Worm (Caenorhabditis elegans) whole organism, L4 larva: Measurements from ENCODE around the gene hecw-1.

Source experiments
- F10B5.3 ChIP-seq: sonication (generic microtip); optimal IDR thresholded peaks from 2 replicates; lab custom pipeline; 2016; ENCODE audit warnings: mild to moderate bottlenecking, missing genetic modification characterization, missing compliant biosample characterization
- F26F4.8 ChIP-seq: fragments of 200-800 bp; sonication (Bioruptor generic); conservative IDR thresholded peaks from 2 replicates; pipeline ENCODE4 v1.3.6; 2022; ENCODE audit warnings: missing genetic modification characterization, missing compliant biosample characterization
- F37D6.2 ChIP-seq: sonication (generic microtip); optimal IDR thresholded peaks from 2 replicates; lab custom pipeline; 2016; ENCODE audit warnings: mild to moderate bottlenecking, missing genetic modification characterization, missing compliant biosample characterization
- F44E2.7 ChIP-seq: fragments of 200-800 bp; sonication (Bioruptor generic); IDR thresholded peaks from 2 replicates; pipeline ENCODE4 v2.1.2; 2022; ENCODE audit warnings: missing genetic modification characterization, missing compliant biosample characterization
- R02D3.7 ChIP-seq: fragments of 150-350 bp; sonication (generic microtip); optimal IDR thresholded peaks from 3 replicates; lab custom pipeline; 2014; ENCODE audit warnings: missing biosample characterization, missing genetic modification characterization
- T26A8.4 ChIP-seq: fragments of 200-800 bp; sonication (Bioruptor generic); IDR thresholded peaks from 2 replicates; pipeline ENCODE4 v1.3.6; 2022; ENCODE audit warnings: missing genetic modification characterization, missing compliant biosample characterization
- Y105C5A.15 ChIP-seq: fragments of 200-800 bp; sonication (Bioruptor generic); IDR thresholded peaks from 2 replicates; pipeline ENCODE4 v1.3.6; 2022; ENCODE audit warnings: missing genetic modification characterization, missing compliant biosample characterization
- ZK546.5 ChIP-seq, 2 experiments: sonication (generic microtip); optimal IDR thresholded peaks; 2 replicates each; lab custom pipeline; 2017; ENCODE audit warnings: missing biosample characterization in 2 of 2, missing genetic modification characterization in 2 of 2
- aha-1 ChIP-seq: fragments of 150-350 bp; peaks from one replicate; lab custom pipeline; 2014; ENCODE audit warnings: missing biosample characterization, missing genetic modification characterization
- ama-1 ChIP-seq: fragments of 150-350 bp; optimal IDR thresholded peaks from 2 replicates; lab custom pipeline; 2014; ENCODE audit warnings: inconsistent platforms, mixed read lengths
- arid-1 ChIP-seq: fragments of 200-800 bp; sonication (Bioruptor generic); conservative IDR thresholded peaks from 2 replicates; pipeline ENCODE4 v1.3.6; 2022; ENCODE audit warnings: missing genetic modification reagents, missing genetic modification characterization, missing compliant biosample characterization
- attf-4 ChIP-seq: sonication (generic microtip); optimal IDR thresholded peaks from 3 replicates; lab custom pipeline; 2017; ENCODE audit warnings: missing biosample characterization, missing genetic modification characterization
- ceh-44 ChIP-seq: fragments of 200-800 bp; sonication (Bioruptor generic); IDR thresholded peaks from 2 replicates; pipeline ENCODE4 v1.3.6; 2022; ENCODE audit warnings: missing genetic modification reagents, missing genetic modification characterization, missing compliant biosample characterization
- ceh-82 ChIP-seq: sonication (generic microtip); optimal IDR thresholded peaks from 2 replicates; lab custom pipeline; 2017; ENCODE audit warnings: missing biosample characterization, missing genetic modification characterization
- ctbp-1 ChIP-seq: fragments of 200-800 bp; sonication (Bioruptor generic); IDR thresholded peaks from 2 replicates; pipeline ENCODE4 v1.3.6; 2022; ENCODE audit warnings: missing genetic modification reagents, missing genetic modification characterization, missing compliant biosample characterization
- daf-12 ChIP-seq: fragments of 150-350 bp; optimal IDR thresholded peaks from 2 replicates; lab custom pipeline; 2014; ENCODE audit warnings: missing biosample characterization, missing genetic modification reagents, missing genetic modification characterization
- daf-16 ChIP-seq, 3 experiments: sonication (generic microtip); optimal IDR thresholded peaks; 2 replicates each; lab custom pipeline; 2016 to 2017; ENCODE audit warnings: missing genetic modification characterization in 3 of 3, missing genetic modification reagents in 3 of 3, mild to moderate bottlenecking in 2 of 3, missing compliant biosample characterization in 2 of 3, missing biosample characterization in 1 of 3, moderate library complexity in 1 of 3
- daf-8 ChIP-seq: fragments of 200-800 bp; sonication (Bioruptor generic); IDR thresholded peaks from 2 replicates; pipeline ENCODE4 v1.3.6; 2022; ENCODE audit warnings: missing genetic modification characterization, missing compliant biosample characterization
- dmd-8 ChIP-seq: fragments of 200-800 bp; sonication (Bioruptor generic); IDR thresholded peaks from 2 replicates; pipeline ENCODE4 v1.3.6; 2022; ENCODE audit warnings: missing genetic modification characterization, missing compliant biosample characterization
- dve-1 ChIP-seq: sonication (generic microtip); optimal IDR thresholded peaks from 2 replicates; lab custom pipeline; 2017; ENCODE audit warnings: antibody characterized with exemption, mild to moderate bottlenecking, missing genetic modification characterization, missing compliant biosample characterization; ENCODE audit not compliant: insufficient read depth
- egl-27 ChIP-seq: sonication (generic microtip); optimal IDR thresholded peaks from 3 replicates; lab custom pipeline; 2017; ENCODE audit warnings: missing biosample characterization, missing genetic modification reagents, missing genetic modification characterization
- egl-43 ChIP-seq: fragments of 200-800 bp; sonication (Bioruptor generic); IDR thresholded peaks from 2 replicates; pipeline ENCODE4 v1.3.6; 2022; ENCODE audit warnings: missing genetic modification reagents, missing genetic modification characterization, missing compliant biosample characterization
- fkh-10 ChIP-seq: fragments of 150-350 bp; optimal IDR thresholded peaks from 2 replicates; lab custom pipeline; 2014; ENCODE audit warnings: missing biosample characterization, missing genetic modification reagents, missing genetic modification characterization
- gei-8 ChIP-seq: fragments of 200-800 bp; sonication (Bioruptor generic); optimal IDR thresholded peaks from 2 replicates; lab custom pipeline; 2018; ENCODE audit warnings: mild to moderate bottlenecking, missing genetic modification characterization, missing compliant biosample characterization
- hmg-1.1 ChIP-seq: fragments of 200-800 bp; sonication (Bioruptor generic); IDR thresholded peaks from 2 replicates; pipeline ENCODE4 v1.3.6; 2022; ENCODE audit warnings: missing genetic modification reagents, missing genetic modification characterization, missing compliant biosample characterization
- lin-1 ChIP-seq: fragments of 200-800 bp; sonication (Bioruptor generic); IDR thresholded peaks from 2 replicates; pipeline ENCODE4 v1.3.6; 2022; ENCODE audit warnings: missing genetic modification reagents, missing genetic modification characterization, missing compliant biosample characterization
- lin-13 ChIP-seq: fragments of 150-350 bp; optimal IDR thresholded peaks from 2 replicates; lab custom pipeline; 2014; ENCODE audit warnings: missing biosample characterization, missing genetic modification reagents, missing genetic modification characterization
- lin-15B ChIP-seq: fragments of 150-350 bp; sonication (generic microtip); optimal IDR thresholded peaks from 3 replicates; lab custom pipeline; 2014; ENCODE audit warnings: missing biosample characterization, missing genetic modification characterization
- lin-29 ChIP-seq: fragments of 200-800 bp; sonication (Bioruptor generic); IDR thresholded peaks from 2 replicates; pipeline ENCODE4 v1.3.6; 2022; ENCODE audit warnings: missing genetic modification reagents, missing genetic modification characterization, missing compliant biosample characterization
- lin-38 ChIP-seq: fragments of 200-800 bp; sonication (Bioruptor generic); IDR thresholded peaks from 2 replicates; pipeline ENCODE4 v1.3.6; 2022; ENCODE audit warnings: missing genetic modification reagents, missing genetic modification characterization, missing compliant biosample characterization
- lin-39 ChIP-seq: fragments of 150-350 bp; optimal IDR thresholded peaks from 2 replicates; lab custom pipeline; 2014; ENCODE audit warnings: missing biosample characterization, missing genetic modification reagents, missing genetic modification characterization
- mes-2 ChIP-seq: sonication (generic microtip); optimal IDR thresholded peaks from 2 replicates; lab custom pipeline; 2016; ENCODE audit warnings: missing genotype, mild to moderate bottlenecking, missing genetic modification characterization, missing compliant biosample characterization; ENCODE audit not compliant: poor library complexity, severe bottlenecking
- nhr-10 ChIP-seq: fragments of 150-350 bp; optimal IDR thresholded peaks from 2 replicates; lab custom pipeline; 2014; ENCODE audit warnings: missing biosample characterization, missing genetic modification characterization
- nhr-102 ChIP-seq: sonication (generic microtip); optimal IDR thresholded peaks from 2 replicates; lab custom pipeline; 2016; ENCODE audit warnings: mild to moderate bottlenecking, missing genetic modification characterization, moderate library complexity, missing compliant biosample characterization
- nhr-111 ChIP-seq: fragments of 200-800 bp; sonication (Bioruptor generic); optimal IDR thresholded peaks from 2 replicates; lab custom pipeline; 2018; ENCODE audit warnings: mild to moderate bottlenecking, missing genetic modification characterization, missing compliant biosample characterization
- nhr-237 ChIP-seq: sonication (generic microtip); optimal IDR thresholded peaks from 2 replicates; lab custom pipeline; 2017; ENCODE audit warnings: missing biosample characterization, missing genetic modification characterization
- nhr-25 ChIP-seq: sonication (generic microtip); optimal IDR thresholded peaks from 2 replicates; lab custom pipeline; 2017; ENCODE audit warnings: missing genetic modification characterization, mild to moderate bottlenecking, missing compliant biosample characterization, antibody characterized with exemption, moderate library complexity, borderline replicate concordance; ENCODE audit not compliant: insufficient read depth
- nhr-28 ChIP-seq: fragments of 150-350 bp; optimal IDR thresholded peaks from 2 replicates; lab custom pipeline; 2014; ENCODE audit warnings: missing biosample characterization, missing genetic modification characterization
- nhr-6 ChIP-seq: fragments of 150-350 bp; optimal IDR thresholded peaks from 2 replicates; lab custom pipeline; 2014; ENCODE audit warnings: missing biosample characterization, missing genetic modification characterization
- nhr-76 ChIP-seq: fragments of 150-350 bp; optimal IDR thresholded peaks from 2 replicates; lab custom pipeline; 2014; ENCODE audit warnings: missing biosample characterization, missing genetic modification characterization
- nhr-77 ChIP-seq: fragments of 150-350 bp; optimal IDR thresholded peaks from 2 replicates; lab custom pipeline; 2014; ENCODE audit warnings: missing biosample characterization, missing genetic modification characterization
- pha-4 ChIP-seq, 2 experiments: fragments of 150-350 bp in 1 of 2; fragments of 200-800 bp in 1 of 2; sonication (Bioruptor generic) in 1 of 2; IDR thresholded peaks in 1 of 2; optimal IDR thresholded peaks in 1 of 2; 2 replicates each; pipeline versions ENCODE4 v1.3.6 to Lab custom; 2014 to 2022; ENCODE audit warnings: missing genetic modification characterization in 2 of 2, missing genetic modification reagents in 2 of 2, missing biosample characterization in 1 of 2, missing compliant biosample characterization in 1 of 2
- php-3 ChIP-seq: fragments of 200-800 bp; sonication (Bioruptor generic); IDR thresholded peaks from 2 replicates; pipeline ENCODE4 v1.3.6; 2022; ENCODE audit warnings: missing genetic modification reagents, missing genetic modification characterization, missing compliant biosample characterization
- sdz-12 ChIP-seq: fragments of 200-800 bp; sonication (Bioruptor generic); optimal IDR thresholded peaks from 2 replicates; lab custom pipeline; 2018; ENCODE audit warnings: mild to moderate bottlenecking, missing genetic modification characterization, missing compliant biosample characterization
- spr-3 ChIP-seq: fragments of 200-800 bp; sonication (Bioruptor generic); optimal IDR thresholded peaks from 2 replicates; lab custom pipeline; 2018; ENCODE audit warnings: mild to moderate bottlenecking, missing genetic modification characterization, missing compliant biosample characterization
- tag-97 ChIP-seq: fragments of 200-800 bp; sonication (Bioruptor generic); IDR thresholded peaks from 2 replicates; pipeline ENCODE4 v1.3.6; 2022; ENCODE audit warnings: missing genetic modification characterization, missing compliant biosample characterization
- tra-1 ChIP-seq: fragments of 200-800 bp; sonication (Bioruptor generic); IDR thresholded peaks from 2 replicates; pipeline ENCODE4 v1.3.6; 2022; ENCODE audit warnings: missing genetic modification reagents, missing genetic modification characterization, missing compliant biosample characterization
- vab-7 ChIP-seq: fragments of 200-800 bp; sonication (Bioruptor generic); IDR thresholded peaks from 2 replicates; pipeline ENCODE4 v1.3.6; 2022; ENCODE audit warnings: missing genetic modification reagents, missing genetic modification characterization, missing compliant biosample characterization
- zag-1 ChIP-seq: fragments of 150-350 bp; optimal IDR thresholded peaks from 2 replicates; lab custom pipeline; 2014; ENCODE audit warnings: missing biosample characterization, missing genetic modification characterization
- zfp-2 ChIP-seq: sonication (generic microtip); optimal IDR thresholded peaks from 2 replicates; lab custom pipeline; 2016; ENCODE audit warnings: mild to moderate bottlenecking, missing genetic modification characterization, missing compliant biosample characterization
- ztf-7 ChIP-seq: fragments of 150-350 bp; optimal IDR thresholded peaks from 2 replicates; lab custom pipeline; 2014; ENCODE audit warnings: missing biosample characterization, missing genetic modification characterization

Gene hecw-1

DNA sequence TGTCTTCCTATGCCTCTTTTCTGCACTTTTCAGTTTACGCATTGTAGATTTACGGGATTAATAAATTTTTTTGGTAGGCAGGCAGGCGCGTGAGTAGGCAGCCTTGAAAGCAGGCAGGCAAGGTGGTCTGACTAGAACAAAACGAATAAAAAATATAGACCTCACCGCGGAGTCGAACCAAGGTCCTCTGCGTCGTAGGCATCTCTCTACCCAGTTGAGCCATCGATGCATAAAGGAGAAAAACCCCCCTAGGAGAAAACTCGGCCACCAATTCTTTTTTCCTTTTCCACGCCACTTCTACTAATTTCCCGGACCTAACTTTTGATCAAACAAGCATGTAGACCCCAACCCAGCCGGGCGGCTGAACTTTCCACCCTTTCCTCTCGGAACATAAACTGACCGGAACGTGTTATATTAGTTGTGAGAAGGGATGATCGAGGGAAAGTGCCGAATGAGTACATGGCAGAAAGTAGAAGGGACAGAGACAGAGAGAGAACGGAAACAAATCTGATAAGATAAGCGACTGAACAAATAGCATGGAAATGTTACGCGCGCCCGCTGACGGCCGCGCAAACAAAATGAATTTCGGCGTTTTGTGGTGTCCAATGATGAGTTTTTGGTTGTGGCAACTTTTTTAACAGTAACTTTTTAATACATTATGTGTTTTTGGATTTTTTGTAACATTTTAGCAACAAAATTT lies 50.3 kb downstream of the hecw-1 start (continued):
- no peak for TF ChIP-seq attf-4 (tag; lab: Kevin White, UChicago)
- no peak for TF ChIP-seq vab-7 (GFP tag; lab: Robert Waterston, UW)
- TF ChIP-seq tra-1 (GFP tag; lab: Robert Waterston, UW) = no peak
- TF ChIP-seq ZK546.5 (tag; optimal IDR thresholded peaks at IDR 0.05; lab: Kevin White, UChicago) = no peak
- TF ChIP-seq zfp-2 = no peak
- TF ChIP-seq aha-1 = peak; percentile 68
- TF ChIP-seq lin-15B (tag; lab: Kevin White, UChicago) = no peak
- no peak for TF ChIP-seq ceh-44
- TF ChIP-seq pha-4 (GFP tag; IDR thresholded peaks at IDR 0.05; lab: Robert Waterston, UW) = no peak
- no peak for TF ChIP-seq pha-4 (tag; optimal IDR thresholded peaks at IDR 0.05; lab: Kevin White, UChicago)
- no peak for TF ChIP-seq gei-8 (GFP tag; lab: Kevin White, UChicago)
- TF ChIP-seq egl-43 (GFP tag; lab: Robert Waterston, UW) = no peak
- TF ChIP-seq egl-27 (tag; lab: Kevin White, UChicago) = no peak
- TF ChIP-seq nhr-28 (tag; lab: Kevin White, UChicago) = peak; percentile 65
- no peak for TF ChIP-seq sdz-12 (GFP tag; lab: Kevin White, UChicago)
- no peak for TF ChIP-seq nhr-25 (tag; lab: Kevin White, UChicago)
- TF ChIP-seq arid-1 = no peak
- no peak for TF ChIP-seq fkh-10 (GFP tag; lab: Kevin White, UChicago)
- TF ChIP-seq daf-16 (GFP tag; optimal IDR thresholded peaks at IDR 0.05; lab: Kevin White, UChicago) = no peak
- TF ChIP-seq daf-16 (tag; optimal IDR thresholded peaks at IDR 0.05; lab: Kevin White, UChicago) = peak; percentile 20
- TF ChIP-seq nhr-102 (tag; lab: Kevin White, UChicago) = no peak
- no peak for TF ChIP-seq F37D6.2
- no peak for TF ChIP-seq daf-12
- TF ChIP-seq zag-1 (tag; lab: Kevin White, UChicago) = no peak
- no peak for TF ChIP-seq nhr-77 (tag; lab: Kevin White, UChicago)
- TF ChIP-seq lin-39 (tag; lab: Kevin White, UChicago) = no peak
- TF ChIP-seq mes-2 (tag; lab: Kevin White, UChicago) = peak; percentile 28
- TF ChIP-seq dmd-8 (GFP tag; lab: Robert Waterston, UW) = no peak
- no peak for TF ChIP-seq php-3 (GFP tag; lab: Robert Waterston, UW)
- no peak for TF ChIP-seq lin-38 (GFP tag; lab: Robert Waterston, UW)
- TF ChIP-seq ctbp-1 (GFP tag; lab: Robert Waterston, UW) = no peak
- TF ChIP-seq spr-3 (GFP tag; lab: Kevin White, UChicago) = no peak
- TF ChIP-seq dve-1 (tag; lab: Kevin White, UChicago) = peak; percentile 17
- TF ChIP-seq ztf-7 (tag; lab: Kevin White, UChicago) = no peak
- TF ChIP-seq daf-8 (GFP tag; lab: Robert Waterston, UW) = no peak
- no peak for TF ChIP-seq nhr-10 (tag; lab: Kevin White, UChicago)
- no peak for TF ChIP-seq F44E2.7 (GFP tag; lab: Robert Waterston, UW)
- TF ChIP-seq hmg-1.1 = no peak
- TF ChIP-seq lin-29 (GFP tag; lab: Robert Waterston, UW) = no peak
- no peak for TF ChIP-seq R02D3.7 (tag; lab: Kevin White, UChicago)
- no peak for TF ChIP-seq F26F4.8 (GFP tag; lab: Robert Waterston, UW)
- TF ChIP-seq T26A8.4 (GFP tag; lab: Robert Waterston, UW) = no peak
- no peak for TF ChIP-seq lin-13 (GFP tag; lab: Kevin White, UChicago)
- TF ChIP-seq lin-1 (GFP tag; lab: Robert Waterston, UW) = no peak
- no peak for TF ChIP-seq F10B5.3 (tag; lab: Kevin White, UChicago)
- no peak for TF ChIP-seq ceh-82
- no peak for TF ChIP-seq nhr-237 (tag; lab: Kevin White, UChicago)
- no peak for TF ChIP-seq Y105C5A.15 (GFP tag; lab: Robert Waterston, UW)
- peak; percentile 2 for TF ChIP-seq nhr-6
- no peak for TF ChIP-seq ama-1 (lab: Kevin White, UChicago)
- TF ChIP-seq tag-97 (GFP tag; lab: Robert Waterston, UW) = no peak
- TF ChIP-seq nhr-111 (GFP tag; lab: Kevin White, UChicago) = no peak
- TF ChIP-seq nhr-76 (tag; lab: Kevin White, UChicago) = no peak
